Fruit fly (Drosophila melanogaster) whole organism, embryonic: ENCODE data around the gene Hsp83.

ENCODE experiments used
- CG10565 ChIP-seq: fragments of 200-800 bp; sonication (Bioruptor generic); optimal IDR thresholded peaks from 3 replicates; lab custom pipeline; 2016; ENCODE audit warnings: missing biosample characterization, mild to moderate bottlenecking, missing genetic modification characterization
- CG11456 ChIP-seq: fragments of 200-800 bp; sonication (Bioruptor generic); IDR thresholded peaks from 3 replicates; pipeline ENCODE4 v1.3.6; 2022; ENCODE audit warnings: missing biosample characterization, missing genetic modification characterization
- CG11504 ChIP-seq: fragments of 200-800 bp; sonication (Bioruptor generic); optimal IDR thresholded peaks from 3 replicates; lab custom pipeline; 2019; ENCODE audit warnings: missing biosample characterization, mild to moderate bottlenecking, missing genetic modification characterization, moderate library complexity
- CG11560 ChIP-seq: fragments of 200-800 bp; sonication (Bioruptor generic); IDR thresholded peaks from 3 replicates; pipeline ENCODE4 v1.3.6; 2022; ENCODE audit warnings: missing biosample characterization, missing genetic modification characterization
- CG11723 ChIP-seq: fragments of 200-800 bp; sonication (Bioruptor generic); optimal IDR thresholded peaks from 2 replicates; lab custom pipeline; 2017; ENCODE audit warnings: missing biosample characterization, mild to moderate bottlenecking, missing genetic modification characterization
- CG12071 ChIP-seq: fragments of 200-800 bp; sonication (Bioruptor generic); optimal IDR thresholded peaks from 3 replicates; lab custom pipeline; 2018; ENCODE audit warnings: missing biosample characterization, mild to moderate bottlenecking, missing genetic modification characterization
- CG12391 ChIP-seq: fragments of 200-800 bp; sonication (Bioruptor generic); optimal IDR thresholded peaks from 3 replicates; lab custom pipeline; 2018; ENCODE audit warnings: missing biosample characterization, mild to moderate bottlenecking, missing genetic modification characterization, moderate library complexity
- CG1647 ChIP-seq: fragments of 200-800 bp; sonication (Bioruptor generic); optimal IDR thresholded peaks from 3 replicates; lab custom pipeline; 2016; ENCODE audit warnings: missing biosample characterization, missing genetic modification characterization
- CG16813 ChIP-seq: fragments of 200-800 bp; sonication (Bioruptor generic); IDR thresholded peaks from 3 replicates; pipeline ENCODE4 v1.3.6; 2022; ENCODE audit warnings: missing biosample characterization, missing genetic modification characterization; ENCODE audit not compliant: partially characterized antibody
- CG18011 ChIP-seq: fragments of 200-800 bp; sonication (Bioruptor generic); optimal IDR thresholded peaks from 2 replicates; lab custom pipeline; 2017; ENCODE audit warnings: missing biosample characterization, missing genetic modification characterization, mild to moderate bottlenecking, moderate library complexity, missing genotype
- CG1832 ChIP-seq: fragments of 200-800 bp; sonication (Bioruptor generic); optimal IDR thresholded peaks from 2 replicates; lab custom pipeline; 2017; ENCODE audit warnings: missing biosample characterization, mild to moderate bottlenecking, missing genetic modification characterization, inconsistent platforms
- CG2116 ChIP-seq: fragments of 200-800 bp; sonication (Bioruptor generic); optimal IDR thresholded peaks from 3 replicates; lab custom pipeline; 2018; ENCODE audit warnings: missing biosample characterization, mild to moderate bottlenecking, missing genetic modification characterization
- CG2202 ChIP-seq: fragments of 200-800 bp; sonication (Bioruptor generic); optimal IDR thresholded peaks from 2 replicates; lab custom pipeline; 2018; ENCODE audit warnings: missing biosample characterization, mild to moderate bottlenecking, missing genetic modification characterization
- CG2678 ChIP-seq: fragments of 200-800 bp; sonication (Bioruptor generic); optimal IDR thresholded peaks from 3 replicates; lab custom pipeline; 2019; ENCODE audit warnings: missing biosample characterization, mild to moderate bottlenecking, missing genetic modification characterization, moderate library complexity
- CG30403 ChIP-seq: fragments of 200-800 bp; sonication (Bioruptor generic); optimal IDR thresholded peaks from 3 replicates; lab custom pipeline; 2016; ENCODE audit warnings: missing biosample characterization, missing genetic modification characterization
- CG31441 ChIP-seq: fragments of 200-800 bp; sonication (Bioruptor generic); IDR thresholded peaks from 2 replicates; pipeline ENCODE4 v1.3.6; 2022; ENCODE audit warnings: missing biosample characterization, missing genetic modification characterization
- CG3407 ChIP-seq: fragments of 200-800 bp; sonication (Bioruptor generic); optimal IDR thresholded peaks from 2 replicates; lab custom pipeline; 2018; ENCODE audit warnings: missing biosample characterization, mild to moderate bottlenecking, missing genetic modification characterization
- CG7745 ChIP-seq: fragments of 200-800 bp; sonication (Bioruptor generic); optimal IDR thresholded peaks from 2 replicates; lab custom pipeline; 2018; ENCODE audit warnings: missing biosample characterization, mild to moderate bottlenecking, missing genetic modification characterization, moderate library complexity
- CG9215 ChIP-seq: fragments of 200-800 bp; sonication (Bioruptor generic); IDR thresholded peaks from 2 replicates; pipeline ENCODE4 v1.3.6; 2022; ENCODE audit warnings: missing biosample characterization, missing genetic modification characterization
- CG9727 ChIP-seq: fragments of 200-800 bp; sonication (Bioruptor generic); optimal IDR thresholded peaks from 3 replicates; lab custom pipeline; 2017; ENCODE audit warnings: missing biosample characterization, mild to moderate bottlenecking, missing genetic modification characterization
- Dll ChIP-seq: fragments of 200-800 bp; sonication (Bioruptor generic); IDR thresholded peaks from 4 replicates; pipeline ENCODE4 v1.3.6; 2022; ENCODE audit warnings: missing biosample characterization, missing genetic modification characterization; ENCODE audit not compliant: partially characterized antibody
- Doc3 ChIP-seq: fragments of 200-800 bp; sonication (Bioruptor generic); IDR thresholded peaks from 3 replicates; pipeline ENCODE4 v1.3.6; 2022; ENCODE audit warnings: missing biosample characterization, missing genetic modification characterization; ENCODE audit not compliant: partially characterized antibody
- Fer1 ChIP-seq: fragments of 200-800 bp; sonication (Bioruptor generic); optimal IDR thresholded peaks from 2 replicates; lab custom pipeline; 2017; ENCODE audit warnings: missing biosample characterization, mild to moderate bottlenecking, missing genetic modification characterization
- HmgD ChIP-seq: fragments of 200-800 bp; sonication (Bioruptor generic); optimal IDR thresholded peaks from 3 replicates; lab custom pipeline; 2016; ENCODE audit warnings: missing biosample characterization, missing genetic modification characterization
- HmgZ ChIP-seq: fragments of 200-800 bp; sonication (Bioruptor generic); optimal IDR thresholded peaks from 2 replicates; lab custom pipeline; 2018; ENCODE audit warnings: missing biosample characterization, mild to moderate bottlenecking, missing genetic modification characterization
- Hr51 ChIP-seq, 2 experiments: fragments of 200-800 bp; sonication (Bioruptor generic); optimal IDR thresholded peaks; 2 replicates in 1 of 2; 3 replicates in 1 of 2; lab custom pipeline; 2016 to 2018; ENCODE audit warnings: missing biosample characterization in 2 of 2, missing genetic modification characterization in 2 of 2, mild to moderate bottlenecking in 1 of 2, moderate library complexity in 1 of 2
- Lpt ChIP-seq: fragments of >200 bp; optimal IDR thresholded peaks from 2 replicates; lab custom pipeline; 2018; ENCODE audit warnings: missing biosample characterization, missing genetic modification characterization
- Mrtf ChIP-seq: fragments of 200-800 bp; sonication (Bioruptor generic); IDR thresholded peaks from 3 replicates; pipeline ENCODE4 v1.3.6; 2022; ENCODE audit warnings: missing biosample characterization, missing genetic modification characterization
- PHDP ChIP-seq: fragments of 200-800 bp; sonication (Bioruptor generic); optimal IDR thresholded peaks from 3 replicates; lab custom pipeline; 2018; ENCODE audit warnings: missing biosample characterization, mild to moderate bottlenecking, missing genetic modification characterization, moderate library complexity
- Tbp ChIP-seq: fragments of >200 bp; optimal IDR thresholded peaks from 2 replicates; lab custom pipeline; 2018; ENCODE audit warnings: missing biosample characterization, missing genetic modification characterization
- Xrp1 ChIP-seq: fragments of 200-800 bp; sonication (Bioruptor generic); IDR thresholded peaks from 2 replicates; pipeline ENCODE4 v1.3.6; 2022; ENCODE audit warnings: missing biosample characterization, missing genetic modification characterization
- amos ChIP-seq: fragments of 200-800 bp; sonication (Bioruptor generic); IDR thresholded peaks from 2 replicates; pipeline ENCODE4 v1.3.6; 2022; ENCODE audit warnings: missing biosample characterization, missing genetic modification characterization; ENCODE audit not compliant: partially characterized antibody
- ara ChIP-seq: fragments of 200-800 bp; sonication (Bioruptor generic); IDR thresholded peaks from 2 replicates; pipeline ENCODE4 v1.3.6; 2022; ENCODE audit warnings: missing biosample characterization, missing genetic modification characterization
- bsh ChIP-seq, 2 experiments: fragments of 200-800 bp; sonication (Bioruptor generic); optimal IDR thresholded peaks; 2 replicates each; lab custom pipeline; 2017 to 2018; ENCODE audit warnings: mild to moderate bottlenecking in 2 of 2, missing biosample characterization in 2 of 2, missing genetic modification characterization in 2 of 2, moderate library complexity in 1 of 2
- cg ChIP-seq: fragments of 200-800 bp; sonication (Bioruptor generic); optimal IDR thresholded peaks from 3 replicates; lab custom pipeline; 2019; ENCODE audit warnings: missing biosample characterization, mild to moderate bottlenecking, missing genetic modification characterization, moderate library complexity
- dm ChIP-seq: fragments of 200-800 bp; sonication (Bioruptor generic); optimal IDR thresholded peaks from 3 replicates; lab custom pipeline; 2016; ENCODE audit warnings: missing biosample characterization, missing genetic modification characterization
- dmrt11E ChIP-seq: fragments of 200-800 bp; sonication (Bioruptor generic); optimal IDR thresholded peaks from 3 replicates; lab custom pipeline; 2018; ENCODE audit warnings: missing biosample characterization, mild to moderate bottlenecking, missing genetic modification characterization, moderate library complexity
- eyg ChIP-seq: fragments of 200-800 bp; sonication (Bioruptor generic); optimal IDR thresholded peaks from 3 replicates; lab custom pipeline; 2016; ENCODE audit warnings: missing biosample characterization, missing genetic modification characterization
- fd64A ChIP-seq: fragments of 200-800 bp; sonication (Bioruptor generic); optimal IDR thresholded peaks from 3 replicates; lab custom pipeline; 2018; ENCODE audit warnings: missing biosample characterization, mild to moderate bottlenecking, missing genetic modification characterization
- hb ChIP-seq: fragments of 200-800 bp; sonication (Bioruptor generic); IDR thresholded peaks from 3 replicates; pipeline ENCODE4 v1.3.6; 2022; ENCODE audit warnings: missing biosample characterization, missing genetic modification characterization; ENCODE audit not compliant: partially characterized antibody
- jumu ChIP-seq: fragments of 200-800 bp; sonication (Bioruptor generic); optimal IDR thresholded peaks from 3 replicates; lab custom pipeline; 2016; ENCODE audit warnings: missing biosample characterization, missing genetic modification characterization
- lab ChIP-seq: fragments of 200-800 bp; sonication (Bioruptor generic); optimal IDR thresholded peaks from 3 replicates; lab custom pipeline; 2017; ENCODE audit warnings: missing biosample characterization, missing genetic modification characterization, mild to moderate bottlenecking, moderate library complexity, missing genetic modification reagents
- lbe ChIP-seq: fragments of 200-800 bp; sonication (Bioruptor generic); optimal IDR thresholded peaks from 2 replicates; lab custom pipeline; 2016; ENCODE audit warnings: missing biosample characterization, mild to moderate bottlenecking, missing genetic modification characterization
- luna ChIP-seq: fragments of 200-800 bp; sonication (Bioruptor generic); optimal IDR thresholded peaks from 2 replicates; lab custom pipeline; 2016; ENCODE audit warnings: missing biosample characterization, missing genetic modification characterization
- p53 ChIP-seq: fragments of 200-800 bp; sonication (Bioruptor generic); optimal IDR thresholded peaks from 2 replicates; lab custom pipeline; 2016; ENCODE audit warnings: missing biosample characterization, missing genetic modification characterization
- pros ChIP-seq: fragments of 200-800 bp; sonication (Bioruptor generic); optimal IDR thresholded peaks from 3 replicates; lab custom pipeline; 2019; ENCODE audit warnings: missing biosample characterization, mild to moderate bottlenecking, missing genetic modification characterization, moderate library complexity
- psq ChIP-seq: fragments of 200-800 bp; sonication (Bioruptor generic); optimal IDR thresholded peaks from 2 replicates; lab custom pipeline; 2017; ENCODE audit warnings: missing biosample characterization, missing genetic modification characterization
- ssp ChIP-seq: fragments of 200-800 bp; sonication (Bioruptor generic); IDR thresholded peaks from 2 replicates; pipeline ENCODE4 v1.3.6; 2022; ENCODE audit warnings: missing biosample characterization, missing genetic modification characterization
- tgo ChIP-seq: fragments of 200-800 bp; sonication (Bioruptor generic); IDR thresholded peaks from 3 replicates; pipeline ENCODE4 v1.3.6; 2022; ENCODE audit warnings: missing biosample characterization, missing genetic modification characterization
- tll ChIP-seq, 2 experiments: fragments of 200-800 bp in 1 of 2; fragments of >200 bp in 1 of 2; sonication (Bioruptor generic) in 1 of 2; optimal IDR thresholded peaks; 2 replicates each; lab custom pipeline; 2017 to 2019; ENCODE audit warnings: missing biosample characterization in 2 of 2, missing genetic modification characterization in 2 of 2, mild to moderate bottlenecking in 1 of 2, moderate library complexity in 1 of 2

Hsp83 gene

dm6 chr3L:3164951-3165350 is 27.8 kb upstream of the Hsp83 start, which contains the start of gene CG32280 (continued):
- TF ChIP-seq CG12391 (tag; lab: Kevin White, UChicago) (peak; percentile 23), CG11560 (tag; lab: Robert Waterston, UW) (no peak), ssp (GFP tag; lab: Robert Waterston, UW) (no peak), PHDP (tag; lab: Kevin White, UChicago) (peak; percentile 4), cg (no peak), tgo (GFP tag; lab: Robert Waterston, UW) (no peak), p53 (GFP tag; lab: Kevin White, UChicago) (no peak), Xrp1 (GFP tag; lab: Robert Waterston, UW) (0 out of 2 replicates have a peak, but pooled peaks have one; percentile 5), CG10565 (GFP tag; lab: Kevin White, UChicago) (no peak), luna (GFP tag; lab: Kevin White, UChicago) (no peak), fd64A (GFP tag; lab: Kevin White, UChicago) (no peak), hb (GFP tag; lab: Robert Waterston, UW) (peak; percentile 73), Doc3 (GFP tag; lab: Robert Waterston, UW) (peak; percentile 74), CG11504 (tag; lab: Kevin White, UChicago) (no peak), CG9215 (GFP tag; lab: Robert Waterston, UW) (no peak), pros (GFP tag; lab: Kevin White, UChicago) (no peak), dm (peak; percentile 26), amos (GFP tag; lab: Robert Waterston, UW) (peak; percentile 91), psq (GFP tag; lab: Kevin White, UChicago) (no peak), CG18011 (GFP tag; lab: Kevin White, UChicago) (no peak), ara (GFP tag; lab: Robert Waterston, UW) (no peak), lbe (no peak), Lpt (GFP tag; lab: Kevin White, UChicago) (no peak), lab (no peak), bsh (GFP tag; optimal IDR thresholded peaks at IDR 0.05; lab: Kevin White, UChicago) (no peak), CG12071 (no peak), CG11723 (no peak), CG2202 (tag; lab: Kevin White, UChicago) (no peak), CG1832 (GFP tag; lab: Kevin White, UChicago) (no peak), HmgD (peak; percentile 68), Mrtf (GFP tag; lab: Robert Waterston, UW) (no peak), CG1647 (GFP tag; lab: Kevin White, UChicago) (no peak), Tbp (GFP tag; lab: Kevin White, UChicago) (no peak), dmrt11E (tag; lab: Kevin White, UChicago) (no peak), CG7745 (tag; lab: Kevin White, UChicago) (no peak), CG2116 (GFP tag; lab: Kevin White, UChicago) (peak; percentile 76), tll (GFP tag; optimal IDR thresholded peaks at IDR 0.05; lab: Kevin White, UChicago) (no peak), eyg (no peak), CG9727 (GFP tag; lab: Kevin White, UChicago) (no peak), jumu (GFP tag; lab: Kevin White, UChicago) (peak; percentile 21), CG31441 (no peak), Hr51 (GFP tag; optimal IDR thresholded peaks at IDR 0.05; lab: Kevin White, UChicago) (no peak), CG30403 (GFP tag; lab: Kevin White, UChicago) (peak; percentile 6), Fer1 (peak; percentile 40), CG16813 (GFP tag; lab: Robert Waterston, UW) (peak; percentile 82), Dll (GFP tag; lab: Robert Waterston, UW) (peak; percentile 82), CG3407 (GFP tag; lab: Kevin White, UChicago) (no peak), HmgZ (tag; lab: Kevin White, UChicago) (peak; percentile 59), CG11456 (no peak), CG2678 (tag; lab: Kevin White, UChicago) (no peak)
